Worm (Caenorhabditis elegans): Measurements from ENCODE around the gene pha-4.

Gene pha-4

DNA sequence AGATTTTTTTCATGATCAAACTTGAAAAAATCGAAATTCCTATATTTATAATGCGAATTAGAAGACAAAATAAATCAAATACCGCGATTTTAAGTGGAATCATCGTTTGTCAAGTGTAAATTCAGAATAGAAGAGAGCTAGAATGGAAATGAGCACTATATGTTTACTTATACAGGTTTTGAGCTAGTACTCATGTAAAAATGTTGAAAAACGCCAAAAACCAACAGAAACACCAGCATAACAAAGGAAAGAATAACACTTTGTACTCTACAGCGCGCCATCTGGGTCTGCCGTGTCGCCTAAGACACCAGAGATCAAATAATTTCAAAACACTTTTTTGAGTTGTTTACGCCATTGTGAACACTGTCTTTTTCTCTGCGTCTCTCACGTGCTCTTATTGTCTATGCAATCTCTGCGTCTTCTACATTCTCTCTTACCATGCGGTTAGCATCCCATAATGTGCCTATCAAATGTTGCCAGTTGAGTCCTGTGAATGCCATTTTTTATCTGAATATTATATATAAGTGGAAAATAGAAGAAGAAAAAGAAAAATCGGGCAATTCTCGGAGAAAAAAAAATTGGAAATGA lies 24.0 kb upstream of the pha-4 start, which contains the start of gene ipla-3 (continued):
- TF ChIP-seq lsy-2 (tag; optimal IDR thresholded peaks at IDR 0.05) = peak in 1 of 2 experiments; percentile 53
- TF ChIP-seq nhr-111 (GFP tag; optimal IDR thresholded peaks at IDR 0.05) = no peak
- TF ChIP-seq egl-27 (tag; optimal IDR thresholded peaks at IDR 0.05) = no peak
- peak in 1 of 2 experiments; percentile 48 for TF ChIP-seq hif-1 (tag; optimal IDR thresholded peaks at IDR 0.05)
- peak; percentile 14 for TF ChIP-seq aha-1 (tag)
- peak; percentile 69 for TF ChIP-seq mep-1 (tag; optimal IDR thresholded peaks at IDR 0.05)
- TF ChIP-seq mdl-1 (tag; optimal IDR thresholded peaks at IDR 0.05) = peak; percentile 74 to 93
- TF ChIP-seq F10B5.3 (tag; optimal IDR thresholded peaks at IDR 0.05) = no peak
- no peak for TF ChIP-seq lin-15B (tag; optimal IDR thresholded peaks at IDR 0.05)
- no peak for TF ChIP-seq unc-39 (tag; optimal IDR thresholded peaks at IDR 0.05)
- TF ChIP-seq set-16 (GFP tag; IDR thresholded peaks at IDR 0.05) = no peak
- 0 out of 2 replicates have a peak, but pooled peaks have one; percentile 20 for TF ChIP-seq mxl-2 (GFP tag; conservative IDR thresholded peaks at IDR 0.05)
- peak; percentile 97 for TF ChIP-seq dmd-6 (GFP tag; IDR thresholded peaks at IDR 0.05)
- peak; percentile 71 for TF ChIP-seq nhr-102 (tag; optimal IDR thresholded peaks at IDR 0.05)
- no peak for TF ChIP-seq ctbp-1 (GFP tag; IDR thresholded peaks at IDR 0.05)
- peak; percentile 96 for TF ChIP-seq dve-1 (tag; optimal IDR thresholded peaks at IDR 0.05; ENCODE audit: insufficient read depth)
- no peak for TF ChIP-seq lin-13 (GFP tag; optimal IDR thresholded peaks at IDR 0.05)
- no peak for TF ChIP-seq zip-2 (tag; optimal IDR thresholded peaks at IDR 0.05)
- TF ChIP-seq nhr-42 (GFP tag; IDR thresholded peaks at IDR 0.05) = no peak
- no peak for TF ChIP-seq lin-29 (GFP tag; IDR thresholded peaks at IDR 0.05)
- peak; percentile 65; the same call in 1 of the 2 replicates for TF ChIP-seq zfp-3 (GFP tag; conservative IDR thresholded peaks at IDR 0.05)
- peak; percentile 91 for TF ChIP-seq nhr-77 (tag; optimal IDR thresholded peaks at IDR 0.05)
- no peak for TF ChIP-seq F44E2.7 (GFP tag; IDR thresholded peaks at IDR 0.05)
- no peak for TF ChIP-seq ZK337.2 (GFP tag; IDR thresholded peaks at IDR 0.05)
- no peak for TF ChIP-seq ama-1 (optimal IDR thresholded peaks at IDR 0.05)
- TF ChIP-seq ces-1 (GFP tag; optimal IDR thresholded peaks at IDR 0.05) = no peak
- no peak for TF ChIP-seq spr-3 (GFP tag; optimal IDR thresholded peaks at IDR 0.05)
- TF ChIP-seq gei-8 (GFP tag; optimal IDR thresholded peaks at IDR 0.05) = no peak
- TF ChIP-seq daf-12 (tag; optimal IDR thresholded peaks at IDR 0.05) = no peak
- TF ChIP-seq pqm-1 (tag; optimal IDR thresholded peaks at IDR 0.05) = peak; percentile 81
- no peak for TF ChIP-seq D1046.2 (GFP tag; IDR thresholded peaks at IDR 0.05)
- no peak for TF ChIP-seq Y75B8A.6 (GFP tag; IDR thresholded peaks at IDR 0.05)
- TF ChIP-seq nhr-48 (tag; optimal IDR thresholded peaks at IDR 0.05) = peak; percentile 94
- TF ChIP-seq dmd-9 (GFP tag; IDR thresholded peaks at IDR 0.05) = no peak
- TF ChIP-seq ceh-82 (tag; optimal IDR thresholded peaks at IDR 0.05) = no peak
- peak; percentile 22 for TF ChIP-seq nhr-11 (tag; optimal IDR thresholded peaks at IDR 0.05)
- TF ChIP-seq ceh-28 (tag; optimal IDR thresholded peaks at IDR 0.05) = no peak
- TF ChIP-seq nhr-6 (tag; optimal IDR thresholded peaks at IDR 0.05) = peak; percentile 95
- no peak for TF ChIP-seq zip-11 (GFP tag; IDR thresholded peaks at IDR 0.05)
- no peak for TF ChIP-seq saeg-2 (GFP tag; IDR thresholded peaks at IDR 0.05)
- no peak for TF ChIP-seq lir-3 (tag; optimal IDR thresholded peaks at IDR 0.05)
- TF ChIP-seq duxl-1 (tag; optimal IDR thresholded peaks at IDR 0.05; ENCODE audit: poor library complexity) = peak; percentile 3
- TF ChIP-seq vab-7 (GFP tag; IDR thresholded peaks at IDR 0.05) = no peak
- TF ChIP-seq arid-1 (GFP tag; conservative IDR thresholded peaks at IDR 0.05) = no peak
- no peak for TF ChIP-seq T20F7.1 (GFP tag; optimal IDR thresholded peaks at IDR 0.05)
- peak; percentile 84 for TF ChIP-seq nhr-28 (tag; optimal IDR thresholded peaks at IDR 0.05)
- no peak for TF ChIP-seq nhr-237 (tag; optimal IDR thresholded peaks at IDR 0.05)
- no peak for TF ChIP-seq madf-5 (GFP tag; IDR thresholded peaks at IDR 0.05)
- peak; percentile 85 for TF ChIP-seq fkh-10 (GFP tag; optimal IDR thresholded peaks at IDR 0.05)
- TF ChIP-seq R02D3.7 (tag; optimal IDR thresholded peaks at IDR 0.05) = no peak
- peak; percentile 58; the same call in 1 of the 2 replicates for TF ChIP-seq lin-1 (GFP tag; IDR thresholded peaks at IDR 0.05)
- TF ChIP-seq unc-130 (GFP tag; optimal IDR thresholded peaks at IDR 0.05) = no peak
